Fruit fly (Drosophila melanogaster) whole organism, embryonic: Measurements from ENCODE around the gene CG33947.

Experiments
- CG11695 ChIP-seq: fragments of 200-800 bp; sonication (Bioruptor generic); IDR thresholded peaks from 3 replicates; pipeline ENCODE4 v1.3.6; 2022; ENCODE audit warnings: missing biosample characterization, missing genetic modification characterization
- CG11696 ChIP-seq: fragments of 200-800 bp; sonication (Bioruptor generic); IDR thresholded peaks from 2 replicates; pipeline ENCODE4 v1.3.6; 2022; ENCODE audit warnings: missing biosample characterization, missing genetic modification characterization
- CG13624 ChIP-seq: fragments of 200-800 bp; sonication (Bioruptor generic); optimal IDR thresholded peaks from 2 replicates; lab custom pipeline; 2016; ENCODE audit warnings: missing biosample characterization, missing genetic modification characterization
- CG14441 ChIP-seq: fragments of 200-800 bp; sonication (Bioruptor generic); IDR thresholded peaks from 2 replicates; pipeline ENCODE4 v1.3.6; 2022; ENCODE audit warnings: missing biosample characterization, missing genetic modification characterization
- CG14860 ChIP-seq: fragments of 200-800 bp; sonication (Bioruptor generic); IDR thresholded peaks from 3 replicates; pipeline ENCODE4 v1.3.6; 2022; ENCODE audit warnings: missing biosample characterization, missing genetic modification characterization; ENCODE audit not compliant: partially characterized antibody
- CG17829 ChIP-seq: fragments of 200-800 bp; optimal IDR thresholded peaks from 2 replicates; lab custom pipeline; 2019; ENCODE audit warnings: missing biosample characterization, mild to moderate bottlenecking, missing genetic modification characterization, moderate library complexity
- CG30020 ChIP-seq: fragments of 200-800 bp; optimal IDR thresholded peaks from 2 replicates; lab custom pipeline; 2019; ENCODE audit warnings: missing biosample characterization, mild to moderate bottlenecking, missing genetic modification characterization, moderate library complexity
- CG30403 ChIP-seq: fragments of 200-800 bp; sonication (Bioruptor generic); optimal IDR thresholded peaks from 3 replicates; lab custom pipeline; 2016; ENCODE audit warnings: missing biosample characterization, missing genetic modification characterization
- CG3065 ChIP-seq: fragments of 200-800 bp; sonication (Bioruptor generic); optimal IDR thresholded peaks from 2 replicates; lab custom pipeline; 2016; ENCODE audit warnings: missing biosample characterization, missing genetic modification characterization
- CG34224 ChIP-seq: fragments of 200-800 bp; sonication (Bioruptor generic); IDR thresholded peaks from 3 replicates; pipeline ENCODE4 v1.3.6; 2022; ENCODE audit warnings: missing biosample characterization, missing genetic modification characterization; ENCODE audit not compliant: partially characterized antibody
- CG5180 ChIP-seq: fragments of 200-800 bp; sonication (Bioruptor generic); optimal IDR thresholded peaks from 3 replicates; lab custom pipeline; 2017; ENCODE audit warnings: missing biosample characterization, missing genetic modification characterization, mild to moderate bottlenecking, moderate library complexity, missing genetic modification reagents
- CG6765 ChIP-seq: fragments of 200-800 bp; sonication (Bioruptor generic); optimal IDR thresholded peaks from 3 replicates; lab custom pipeline; 2017; ENCODE audit warnings: missing biosample characterization, mild to moderate bottlenecking, missing genetic modification characterization
- CG7786 ChIP-seq: fragments of 200-800 bp; sonication (Bioruptor generic); optimal IDR thresholded peaks from 2 replicates; lab custom pipeline; 2016; ENCODE audit warnings: missing biosample characterization, missing genetic modification characterization
- CG9215 ChIP-seq: fragments of 200-800 bp; sonication (Bioruptor generic); IDR thresholded peaks from 2 replicates; pipeline ENCODE4 v1.3.6; 2022; ENCODE audit warnings: missing biosample characterization, missing genetic modification characterization
- CG9797 ChIP-seq: fragments of 200-800 bp; sonication (Bioruptor generic); optimal IDR thresholded peaks from 3 replicates; lab custom pipeline; 2018; ENCODE audit warnings: missing biosample characterization, mild to moderate bottlenecking, missing genetic modification characterization
- CHES-1-like ChIP-seq: fragments of 200-800 bp; sonication (Bioruptor generic); optimal IDR thresholded peaks from 2 replicates; lab custom pipeline; 2016; ENCODE audit warnings: missing biosample characterization, missing genetic modification characterization
- Doc2 ChIP-seq: fragments of 200-800 bp; sonication (Bioruptor generic); IDR thresholded peaks from 2 replicates; pipeline ENCODE4 v1.3.6; 2022; ENCODE audit warnings: missing biosample characterization, missing genetic modification characterization
- Elba2 ChIP-seq: fragments of 200-800 bp; sonication (Bioruptor generic); optimal IDR thresholded peaks from 3 replicates; lab custom pipeline; 2016; ENCODE audit warnings: missing biosample characterization, missing genetic modification characterization
- GATAe ChIP-seq: fragments of 200-800 bp; sonication (Bioruptor generic); conservative IDR thresholded peaks from 2 replicates; pipeline ENCODE4 v1.3.6; 2022; ENCODE audit warnings: missing biosample characterization, missing genetic modification characterization
- HLH4C ChIP-seq: fragments of 200-800 bp; sonication (Bioruptor generic); IDR thresholded peaks from 3 replicates; pipeline ENCODE4 v1.3.6; 2022; ENCODE audit warnings: missing biosample characterization, missing genetic modification characterization; ENCODE audit not compliant: partially characterized antibody
- Nf-YB ChIP-seq: fragments of 200-800 bp; sonication (Bioruptor generic); optimal IDR thresholded peaks from 3 replicates; lab custom pipeline; 2019; ENCODE audit warnings: missing biosample characterization, mild to moderate bottlenecking, missing genetic modification characterization, moderate library complexity
- TFAM ChIP-seq: fragments of 200-800 bp; sonication (Bioruptor generic); optimal IDR thresholded peaks from 2 replicates; lab custom pipeline; 2017; ENCODE audit warnings: missing biosample characterization, missing genetic modification characterization, inconsistent platforms
- Trl ChIP-seq, 3 experiments: fragments of >200 bp in 2 of 3; fragments of 200-800 bp in 1 of 3; sonication (Bioruptor generic) in 1 of 3; optimal IDR thresholded peaks; 2 replicates in 1 of 3; 3 replicates in 2 of 3; lab custom pipeline; 2016 to 2017; ENCODE audit warnings: missing biosample characterization in 1 of 3, missing genetic modification characterization in 1 of 3
- YL-1 ChIP-seq: fragments of 200-800 bp; sonication (Bioruptor generic); optimal IDR thresholded peaks from 3 replicates; lab custom pipeline; 2017; ENCODE audit warnings: missing biosample characterization, mild to moderate bottlenecking, missing genetic modification characterization
- amos ChIP-seq: fragments of 200-800 bp; sonication (Bioruptor generic); IDR thresholded peaks from 2 replicates; pipeline ENCODE4 v1.3.6; 2022; ENCODE audit warnings: missing biosample characterization, missing genetic modification characterization; ENCODE audit not compliant: partially characterized antibody
- ap ChIP-seq: fragments of 200-800 bp; sonication (Bioruptor generic); IDR thresholded peaks from 2 replicates; pipeline ENCODE4 v1.3.6; 2022; ENCODE audit warnings: missing biosample characterization, missing genetic modification characterization
- ara ChIP-seq: fragments of 200-800 bp; sonication (Bioruptor generic); IDR thresholded peaks from 2 replicates; pipeline ENCODE4 v1.3.6; 2022; ENCODE audit warnings: missing biosample characterization, missing genetic modification characterization
- bowl ChIP-seq: fragments of 200-800 bp; sonication (Bioruptor generic); IDR thresholded peaks from 2 replicates; pipeline ENCODE4 v1.3.6; 2022; ENCODE audit warnings: missing biosample characterization, missing genetic modification characterization
- cg ChIP-seq: fragments of 200-800 bp; sonication (Bioruptor generic); optimal IDR thresholded peaks from 3 replicates; lab custom pipeline; 2019; ENCODE audit warnings: missing biosample characterization, mild to moderate bottlenecking, missing genetic modification characterization, moderate library complexity
- chm ChIP-seq: fragments of 200-800 bp; sonication (Bioruptor generic); IDR thresholded peaks from 2 replicates; pipeline ENCODE4 v1.3.6; 2022; ENCODE audit warnings: missing biosample characterization, missing genetic modification characterization
- crp ChIP-seq, 2 experiments: fragments of 200-800 bp; sonication (Bioruptor generic); optimal IDR thresholded peaks; 2 replicates in 1 of 2; 3 replicates in 1 of 2; lab custom pipeline; 2017; ENCODE audit warnings: missing biosample characterization in 2 of 2, missing genetic modification characterization in 2 of 2, mild to moderate bottlenecking in 1 of 2, moderate library complexity in 1 of 2
- cwo ChIP-seq: fragments of 200-800 bp; sonication (Bioruptor generic); optimal IDR thresholded peaks from 3 replicates; lab custom pipeline; 2017; ENCODE audit warnings: missing biosample characterization, missing genetic modification characterization, mild to moderate bottlenecking, moderate library complexity, missing genetic modification reagents
- dpn ChIP-seq, 2 experiments: fragments of 200-800 bp; sonication (Bioruptor generic); optimal IDR thresholded peaks; 3 replicates each; lab custom pipeline; 2016; ENCODE audit warnings: missing biosample characterization in 2 of 2, missing genetic modification characterization in 2 of 2
- ems ChIP-seq: fragments of 200-800 bp; sonication (Bioruptor generic); optimal IDR thresholded peaks from 3 replicates; lab custom pipeline; 2016; ENCODE audit warnings: missing biosample characterization, missing genetic modification characterization
- eyg ChIP-seq: fragments of 200-800 bp; sonication (Bioruptor generic); optimal IDR thresholded peaks from 3 replicates; lab custom pipeline; 2016; ENCODE audit warnings: missing biosample characterization, missing genetic modification characterization
- gsb-n ChIP-seq: fragments of 200-800 bp; sonication (Bioruptor generic); optimal IDR thresholded peaks from 3 replicates; lab custom pipeline; 2018; ENCODE audit warnings: missing biosample characterization, mild to moderate bottlenecking, missing genetic modification characterization
- mld ChIP-seq: fragments of 200-800 bp; sonication (Bioruptor generic); IDR thresholded peaks from 3 replicates; pipeline ENCODE4 v1.3.6; 2022; ENCODE audit warnings: missing biosample characterization, missing genetic modification characterization; ENCODE audit not compliant: partially characterized antibody
- nmo ChIP-seq: fragments of 200-800 bp; sonication (Bioruptor generic); optimal IDR thresholded peaks from 2 replicates; lab custom pipeline; 2018; ENCODE audit warnings: missing biosample characterization, mild to moderate bottlenecking, missing genetic modification characterization, moderate library complexity
- oc ChIP-seq: fragments of 200-800 bp; sonication (Bioruptor generic); optimal IDR thresholded peaks from 2 replicates; lab custom pipeline; 2018; ENCODE audit warnings: missing biosample characterization, mild to moderate bottlenecking, missing genetic modification characterization, moderate library complexity
- org-1 ChIP-seq: fragments of 200-800 bp; sonication (Bioruptor generic); optimal IDR thresholded peaks from 2 replicates; lab custom pipeline; 2017; ENCODE audit warnings: missing biosample characterization, missing genetic modification characterization
- prd ChIP-seq, 3 experiments: fragments of >200 bp in 2 of 3; fragments of 200-800 bp in 1 of 3; sonication (Bioruptor generic) in 1 of 3; optimal IDR thresholded peaks in 2 of 3; IDR thresholded peaks in 1 of 3; 2 replicates in 2 of 3; 3 replicates in 1 of 3; pipeline versions ENCODE4 v1.3.6 to Lab custom; 2017 to 2022; ENCODE audit warnings: missing biosample characterization in 1 of 3, missing genetic modification characterization in 1 of 3
- so ChIP-seq: fragments of 200-800 bp; sonication (Bioruptor generic); IDR thresholded peaks from 3 replicates; pipeline ENCODE4 v1.3.6; 2022; ENCODE audit warnings: missing biosample characterization, missing genetic modification characterization
- sqz ChIP-seq: fragments of 200-800 bp; sonication (Bioruptor generic); optimal IDR thresholded peaks from 3 replicates; lab custom pipeline; 2018; ENCODE audit warnings: missing biosample characterization, mild to moderate bottlenecking, missing genetic modification characterization
- unc-4 ChIP-seq: fragments of 200-800 bp; sonication (Bioruptor generic); IDR thresholded peaks from 2 replicates; pipeline ENCODE4 v1.3.6; 2022; ENCODE audit warnings: missing biosample characterization, missing genetic modification characterization; ENCODE audit not compliant: partially characterized antibody
- wek ChIP-seq: fragments of 200-800 bp; sonication (Bioruptor generic); optimal IDR thresholded peaks from 3 replicates; lab custom pipeline; 2018; ENCODE audit warnings: missing biosample characterization, mild to moderate bottlenecking, missing genetic modification characterization, moderate library complexity
- z ChIP-seq: fragments of 200-800 bp; sonication (Bioruptor generic); IDR thresholded peaks from 3 replicates; pipeline ENCODE4 v1.3.6; 2022; ENCODE audit warnings: missing biosample characterization, missing genetic modification characterization
- zfh2 ChIP-seq: fragments of 200-800 bp; sonication (Bioruptor generic); optimal IDR thresholded peaks from 2 replicates; lab custom pipeline; 2016; ENCODE audit warnings: missing biosample characterization, missing genetic modification characterization

The CG33947 gene

dm6 chr3L:11091943-11092609, 4.2 kb upstream of the CG33947 start (continued):
- no peak for TF ChIP-seq CG6765 (GFP tag; lab: Kevin White, UChicago)
- peak; percentile 52 for TF ChIP-seq ara (GFP tag; lab: Robert Waterston, UW)
- no peak for TF ChIP-seq so (GFP tag; lab: Robert Waterston, UW)
- TF ChIP-seq CG30403 (GFP tag; lab: Kevin White, UChicago), result peak; percentile 53
- TF ChIP-seq CG17829 (tag; lab: Kevin White, UChicago), result peak; percentile 31
- no peak for TF ChIP-seq prd (optimal IDR thresholded peaks at IDR 0.05; lab: Kevin White, UChicago)
- TF ChIP-seq prd (GFP tag; IDR thresholded peaks at IDR 0.05; lab: Robert Waterston, UW), result peak; percentile 52
- TF ChIP-seq z, result no peak
- TF ChIP-seq wek, result no peak
- TF ChIP-seq CG3065 (GFP tag; lab: Kevin White, UChicago), result peak; percentile 34
- TF ChIP-seq Elba2, result peak; percentile 27
- TF ChIP-seq ap (GFP tag; lab: Robert Waterston, UW), result no peak
- TF ChIP-seq CG30020 (tag; lab: Kevin White, UChicago), result no peak
- no peak for TF ChIP-seq HLH4C (GFP tag; lab: Robert Waterston, UW)
- TF ChIP-seq CG7786 (GFP tag; lab: Kevin White, UChicago), result peak; percentile 31
- TF ChIP-seq CG9797, result no peak
- TF ChIP-seq org-1, result no peak
- peak; percentile 25 for TF ChIP-seq YL-1
- 0 out of 2 replicates have a peak, but pooled peaks have one; percentile 21 for TF ChIP-seq amos (GFP tag; lab: Robert Waterston, UW)
- peak; percentile 51 for TF ChIP-seq zfh2 (GFP tag; lab: Kevin White, UChicago)
- peak; percentile 68 to 74 for TF ChIP-seq dpn (GFP tag; optimal IDR thresholded peaks at IDR 0.05; lab: Kevin White, UChicago)
- peak; percentile 56 for TF ChIP-seq sqz (GFP tag; lab: Kevin White, UChicago)
- TF ChIP-seq GATAe (GFP tag; lab: Robert Waterston, UW), result no peak
- TF ChIP-seq bowl (GFP tag; lab: Robert Waterston, UW), result no peak
- TF ChIP-seq mld (GFP tag; lab: Robert Waterston, UW), result no peak
- peak; percentile 26 for TF ChIP-seq CG5180 (GFP tag; lab: Kevin White, UChicago)
- peak in 1 of 2 experiments; percentile 39 for TF ChIP-seq crp (GFP tag; optimal IDR thresholded peaks at IDR 0.05; lab: Kevin White, UChicago)
- 0 out of 3 replicates have a peak, but pooled peaks have one; percentile 15 for TF ChIP-seq CG11695
- no peak for TF ChIP-seq CG14860 (GFP tag; lab: Robert Waterston, UW)
- TF ChIP-seq CG13624, result peak; percentile 74
- TF ChIP-seq ems (GFP tag; lab: Kevin White, UChicago), result peak; percentile 41
- TF ChIP-seq unc-4, result no peak
- peak; percentile 84 for TF ChIP-seq chm (GFP tag; lab: Robert Waterston, UW)
- TF ChIP-seq Nf-YB (GFP tag; lab: Kevin White, UChicago), result peak; percentile 3
- TF ChIP-seq eyg (GFP tag; lab: Kevin White, UChicago), result peak; percentile 27
- TF ChIP-seq TFAM, result no peak
- TF ChIP-seq Doc2 (GFP tag; lab: Robert Waterston, UW), result no peak

- TF ChIP-seq CG9215 (GFP tag; lab: Robert Waterston, UW) (no peak), oc (tag; lab: Kevin White, UChicago) (no peak), nmo (GFP tag; lab: Kevin White, UChicago) (no peak), gsb-n (tag; lab: Kevin White, UChicago) (no peak), cwo (no peak), Trl (optimal IDR thresholded peaks at IDR 0.05; lab: Kevin White, UChicago) (peak; percentile 34 to 66), Trl (GFP tag; optimal IDR thresholded peaks at IDR 0.05; lab: Kevin White, UChicago) (no peak), CG14441 (no peak), CG34224 (GFP tag; lab: Robert Waterston, UW) (no peak), CG11696 (GFP tag; lab: Robert Waterston, UW) (no peak), cg (peak; percentile 89), CHES-1-like (peak; percentile 3)
Measured at dm6 chr3L:11092610-11092961, 3.7 kb upstream of the CG33947 start.
